Worm (Caenorhabditis elegans) whole organism, mixed stage, embryonic: Measurements from ENCODE around the gene Y38H6C.18.

Source experiments
- blmp-1 ChIP-seq: fragments of 150-350 bp; optimal IDR thresholded peaks from 2 replicates; lab custom pipeline; 2014; ENCODE audit warnings: missing biosample characterization, missing genetic modification characterization
- nhr-2 ChIP-seq: fragments of 150-350 bp; optimal IDR thresholded peaks from 2 replicates; lab custom pipeline; 2014; ENCODE audit warnings: missing biosample characterization, missing genetic modification characterization
- nhr-237 ChIP-seq: fragments of 150-350 bp; optimal IDR thresholded peaks from 2 replicates; lab custom pipeline; 2014; ENCODE audit warnings: missing biosample characterization, missing genetic modification characterization
- pha-4 ChIP-seq: fragments of 150-350 bp; optimal IDR thresholded peaks from 2 replicates; lab custom pipeline; 2018; ENCODE audit warnings: missing biosample characterization, missing genetic modification reagents, missing genetic modification characterization
- unc-39 ChIP-seq: fragments of 150-350 bp; optimal IDR thresholded peaks from 2 replicates; lab custom pipeline; 2014; ENCODE audit warnings: missing biosample characterization, missing genetic modification characterization
- unc-62 ChIP-seq: fragments of 150-350 bp; optimal IDR thresholded peaks from 2 replicates; lab custom pipeline; 2014; ENCODE audit warnings: missing biosample characterization, missing genetic modification reagents, missing genetic modification characterization

ce11 chrV:20547048-20547447 lies at the start of gene Y38H6C.18:
- TF ChIP-seq pha-4 (tag; lab: Kevin White, UChicago) (no peak), unc-62 (GFP tag; lab: Kevin White, UChicago) (no peak), nhr-237 (no peak), nhr-2 (no peak), blmp-1 (tag; lab: Kevin White, UChicago) (no peak), unc-39 (tag; lab: Kevin White, UChicago) (no peak)
